Fruit fly (Drosophila melanogaster) whole organism, embryonic: ENCODE measurements around the gene CG43630.

Experiments used
- Atf-2 ChIP-seq: fragments of 200-800 bp; sonication (Bioruptor generic); optimal IDR thresholded peaks from 2 replicates; lab custom pipeline; 2016; ENCODE audit warnings: missing biosample characterization, missing genetic modification characterization
- Atf6 ChIP-seq: fragments of 200-800 bp; sonication (Bioruptor generic); IDR thresholded peaks from 2 replicates; pipeline ENCODE4 v1.3.6; 2022; ENCODE audit warnings: missing biosample characterization, missing genetic modification characterization
- CG10209 ChIP-seq: fragments of 200-800 bp; sonication (Bioruptor generic); optimal IDR thresholded peaks from 3 replicates; lab custom pipeline; 2017; ENCODE audit warnings: missing biosample characterization, mild to moderate bottlenecking, missing genetic modification characterization, missing genetic modification reagents
- CG13424 ChIP-seq: fragments of 200-800 bp; sonication (Bioruptor generic); optimal IDR thresholded peaks from 2 replicates; lab custom pipeline; 2019; ENCODE audit warnings: missing biosample characterization, mild to moderate bottlenecking, missing genetic modification characterization, moderate library complexity
- CG13624 ChIP-seq: fragments of 200-800 bp; sonication (Bioruptor generic); optimal IDR thresholded peaks from 2 replicates; lab custom pipeline; 2016; ENCODE audit warnings: missing biosample characterization, missing genetic modification characterization
- CG13775 ChIP-seq: fragments of 200-800 bp; sonication (Bioruptor generic); optimal IDR thresholded peaks from 3 replicates; lab custom pipeline; 2017; ENCODE audit warnings: missing biosample characterization, mild to moderate bottlenecking, missing genetic modification characterization
- CG14667 ChIP-seq: fragments of 200-800 bp; sonication (Bioruptor generic); IDR thresholded peaks from 2 replicates; pipeline ENCODE4 v1.3.6; 2022; ENCODE audit warnings: missing biosample characterization, missing genetic modification characterization
- CG14710 ChIP-seq: fragments of 200-800 bp; sonication (Bioruptor generic); optimal IDR thresholded peaks from 3 replicates; lab custom pipeline; 2019; ENCODE audit warnings: missing biosample characterization, mild to moderate bottlenecking, missing genetic modification characterization, moderate library complexity
- CG15011 ChIP-seq: fragments of 200-800 bp; sonication (Bioruptor generic); optimal IDR thresholded peaks from 3 replicates; lab custom pipeline; 2018; ENCODE audit warnings: missing biosample characterization, mild to moderate bottlenecking, missing genetic modification characterization
- CG15269 ChIP-seq: fragments of 200-800 bp; sonication (Bioruptor generic); optimal IDR thresholded peaks from 2 replicates; lab custom pipeline; 2018; ENCODE audit warnings: missing biosample characterization, mild to moderate bottlenecking, missing genetic modification characterization, moderate library complexity
- CG15514 ChIP-seq: fragments of 200-800 bp; sonication (Bioruptor generic); optimal IDR thresholded peaks from 3 replicates; lab custom pipeline; 2017; ENCODE audit warnings: missing biosample characterization, missing genetic modification characterization, mild to moderate bottlenecking, moderate library complexity, missing genetic modification reagents
- CG2120 ChIP-seq: fragments of 200-800 bp; sonication (Bioruptor generic); optimal IDR thresholded peaks from 3 replicates; lab custom pipeline; 2016; ENCODE audit warnings: missing biosample characterization, missing genetic modification characterization
- CG2199 ChIP-seq: fragments of 200-800 bp; sonication (Bioruptor generic); IDR thresholded peaks from 3 replicates; pipeline ENCODE4 v1.3.6; 2022; ENCODE audit warnings: missing biosample characterization, missing genetic modification characterization
- CG2678 ChIP-seq: fragments of 200-800 bp; sonication (Bioruptor generic); optimal IDR thresholded peaks from 3 replicates; lab custom pipeline; 2019; ENCODE audit warnings: missing biosample characterization, mild to moderate bottlenecking, missing genetic modification characterization, moderate library complexity
- CG3281 ChIP-seq: fragments of 200-800 bp; sonication (Bioruptor generic); optimal IDR thresholded peaks from 3 replicates; lab custom pipeline; 2017; ENCODE audit warnings: missing biosample characterization, mild to moderate bottlenecking, missing genetic modification characterization
- CG6683 ChIP-seq: fragments of 200-800 bp; sonication (Bioruptor generic); optimal IDR thresholded peaks from 2 replicates; lab custom pipeline; 2017; ENCODE audit warnings: missing biosample characterization, mild to moderate bottlenecking, missing genetic modification characterization, missing genetic modification reagents
- CG6813 ChIP-seq: fragments of 200-800 bp; sonication (Bioruptor generic); optimal IDR thresholded peaks from 2 replicates; lab custom pipeline; 2017; ENCODE audit warnings: missing biosample characterization, missing genetic modification characterization, mild to moderate bottlenecking, moderate library complexity, missing genetic modification reagents
- CG8290 ChIP-seq, 3 experiments: fragments of 200-800 bp; sonication (Bioruptor generic); optimal IDR thresholded peaks; 2 replicates each; lab custom pipeline; 2016 to 2019; ENCODE audit warnings: missing biosample characterization in 3 of 3, missing genetic modification characterization in 3 of 3, mild to moderate bottlenecking in 2 of 3, moderate library complexity in 1 of 3
- CG8388 ChIP-seq: fragments of 200-800 bp; sonication (Bioruptor generic); optimal IDR thresholded peaks from 2 replicates; lab custom pipeline; 2019; ENCODE audit warnings: missing biosample characterization, mild to moderate bottlenecking, missing genetic modification characterization, moderate library complexity
- CG9817 ChIP-seq: fragments of 200-800 bp; sonication (Bioruptor generic); optimal IDR thresholded peaks from 2 replicates; lab custom pipeline; 2018; ENCODE audit warnings: missing biosample characterization, mild to moderate bottlenecking, missing genetic modification characterization, moderate library complexity
- CG9932 ChIP-seq: fragments of 200-800 bp; sonication (Bioruptor generic); IDR thresholded peaks from 2 replicates; pipeline ENCODE4 v1.3.6; 2022; ENCODE audit warnings: missing biosample characterization, missing genetic modification characterization
- D19B ChIP-seq: fragments of 200-800 bp; sonication (Bioruptor generic); optimal IDR thresholded peaks from 2 replicates; lab custom pipeline; 2017; ENCODE audit warnings: missing biosample characterization, mild to moderate bottlenecking, missing genetic modification characterization
- Dbx ChIP-seq: fragments of 200-800 bp; sonication (Bioruptor generic); IDR thresholded peaks from 3 replicates; pipeline ENCODE4 v1.3.6; 2022; ENCODE audit warnings: missing biosample characterization, missing genetic modification characterization
- HHEX ChIP-seq: fragments of 200-800 bp; sonication (Bioruptor generic); optimal IDR thresholded peaks from 3 replicates; lab custom pipeline; 2017; ENCODE audit warnings: missing biosample characterization, mild to moderate bottlenecking, missing genetic modification characterization, missing genetic modification reagents
- MBD-R2 ChIP-seq: fragments of 200-800 bp; sonication (Bioruptor generic); IDR thresholded peaks from 2 replicates; pipeline ENCODE4 v1.3.6; 2022; ENCODE audit warnings: missing biosample characterization, missing genetic modification characterization
- Mad ChIP-seq: fragments of 200-800 bp; sonication (Bioruptor generic); optimal IDR thresholded peaks from 2 replicates; lab custom pipeline; 2016; ENCODE audit warnings: missing biosample characterization, missing genetic modification characterization
- Nf-YC ChIP-seq: fragments of 200-800 bp; optimal IDR thresholded peaks from 3 replicates; lab custom pipeline; 2019; ENCODE audit warnings: missing biosample characterization, mild to moderate bottlenecking, missing genetic modification characterization, moderate library complexity
- Rfx ChIP-seq: fragments of 200-800 bp; sonication (Bioruptor generic); IDR thresholded peaks from 2 replicates; pipeline ENCODE4 v1.3.6; 2022; ENCODE audit warnings: missing biosample characterization, missing genetic modification characterization
- Spps ChIP-seq: fragments of 200-800 bp; sonication (Bioruptor generic); optimal IDR thresholded peaks from 2 replicates; lab custom pipeline; 2018; ENCODE audit warnings: missing biosample characterization, mild to moderate bottlenecking, missing genetic modification characterization
- ato ChIP-seq: fragments of 200-800 bp; sonication (Bioruptor generic); IDR thresholded peaks from 2 replicates; pipeline ENCODE4 v1.3.6; 2022; ENCODE audit warnings: missing biosample characterization, missing genetic modification characterization; ENCODE audit not compliant: partially characterized antibody
- caup ChIP-seq: fragments of 200-800 bp; sonication (Bioruptor generic); optimal IDR thresholded peaks from 3 replicates; lab custom pipeline; 2017; ENCODE audit warnings: missing biosample characterization, mild to moderate bottlenecking, missing genetic modification characterization, moderate library complexity; ENCODE audit not compliant: severe bottlenecking
- crc ChIP-seq: fragments of 200-800 bp; sonication (Bioruptor generic); optimal IDR thresholded peaks from 2 replicates; lab custom pipeline; 2016; ENCODE audit warnings: missing biosample characterization, missing genetic modification characterization
- dati ChIP-seq: fragments of 200-800 bp; sonication (Bioruptor generic); IDR thresholded peaks from 2 replicates; pipeline ENCODE4 v1.3.6; 2022; ENCODE audit warnings: missing biosample characterization, missing genetic modification characterization
- gcm2 ChIP-seq: fragments of 200-800 bp; sonication (Bioruptor generic); optimal IDR thresholded peaks from 2 replicates; lab custom pipeline; 2016; ENCODE audit warnings: missing biosample characterization, missing genetic modification characterization
- gro ChIP-seq: fragments of 200-800 bp; sonication (Bioruptor generic); optimal IDR thresholded peaks from 2 replicates; lab custom pipeline; 2016; ENCODE audit warnings: missing biosample characterization, missing genetic modification characterization
- gsb ChIP-seq: fragments of 200-800 bp; sonication (Bioruptor generic); IDR thresholded peaks from 2 replicates; pipeline ENCODE4 v1.3.6; 2022; ENCODE audit warnings: missing biosample characterization, missing genetic modification characterization
- hbn ChIP-seq: fragments of 200-800 bp; sonication (Bioruptor generic); IDR thresholded peaks from 2 replicates; pipeline ENCODE4 v1.3.6; 2022; ENCODE audit warnings: missing biosample characterization, missing genetic modification characterization; ENCODE audit not compliant: partially characterized antibody
- inv ChIP-seq: fragments of 200-800 bp; sonication (Bioruptor generic); IDR thresholded peaks from 2 replicates; pipeline ENCODE4 v1.3.6; 2022; ENCODE audit warnings: missing biosample characterization, missing genetic modification characterization; ENCODE audit not compliant: partially characterized antibody
- lab ChIP-seq: fragments of 200-800 bp; sonication (Bioruptor generic); optimal IDR thresholded peaks from 3 replicates; lab custom pipeline; 2017; ENCODE audit warnings: missing biosample characterization, missing genetic modification characterization, mild to moderate bottlenecking, moderate library complexity, missing genetic modification reagents
- lilli ChIP-seq: fragments of 200-800 bp; sonication (Bioruptor generic); optimal IDR thresholded peaks from 3 replicates; lab custom pipeline; 2016; ENCODE audit warnings: missing biosample characterization, missing genetic modification characterization
- pho ChIP-seq: fragments of 200-800 bp; sonication (Bioruptor generic); optimal IDR thresholded peaks from 2 replicates; lab custom pipeline; 2016; ENCODE audit warnings: missing biosample characterization, missing genetic modification characterization
- row ChIP-seq: fragments of 200-800 bp; sonication (Bioruptor generic); IDR thresholded peaks from 3 replicates; pipeline ENCODE4 v1.3.6; 2022; ENCODE audit warnings: missing biosample characterization, missing genetic modification characterization
- sd ChIP-seq: fragments of 200-800 bp; sonication (Bioruptor generic); optimal IDR thresholded peaks from 3 replicates; lab custom pipeline; 2018; ENCODE audit warnings: missing biosample characterization, mild to moderate bottlenecking, missing genetic modification characterization, moderate library complexity
- sens ChIP-seq: fragments of 200-800 bp; sonication (Bioruptor generic); peaks from one replicate; lab custom pipeline; 2016; ENCODE audit warnings: missing biosample characterization, missing genetic modification characterization

Gene CG43630

dm6 chr3R:12656946-12657566, 19.0 kb downstream of the CG43630 start (continued):
- peak; percentile 64 for TF ChIP-seq CG2120
- peak; percentile 42 for TF ChIP-seq CG6813 (GFP tag; lab: Kevin White, UChicago)
- TF ChIP-seq sens (GFP tag; lab: Kevin White, UChicago) = peak; percentile 76
- TF ChIP-seq CG8388 (GFP tag; lab: Kevin White, UChicago) = peak; percentile 55
- no peak for TF ChIP-seq Mad (GFP tag; lab: Kevin White, UChicago)
- TF ChIP-seq Atf6 (GFP tag; lab: Robert Waterston, UW) = peak; percentile 38
- TF ChIP-seq pho (GFP tag; lab: Kevin White, UChicago) = peak; percentile 13
- no peak for TF ChIP-seq CG8290 (GFP tag; optimal IDR thresholded peaks at IDR 0.05; lab: Kevin White, UChicago)
- peak in 1 of 2 experiments; percentile 60 for TF ChIP-seq CG8290 (tag; optimal IDR thresholded peaks at IDR 0.05; lab: Kevin White, UChicago)
- TF ChIP-seq lilli (GFP tag; lab: Kevin White, UChicago) = no peak
- no peak for TF ChIP-seq Atf-2
- peak; percentile 51 for TF ChIP-seq CG15514 (GFP tag; lab: Kevin White, UChicago)
- 0 out of 3 replicates have a peak, but pooled peaks have one; percentile 24 for TF ChIP-seq Dbx (GFP tag; lab: Robert Waterston, UW)
- peak; percentile 39 for TF ChIP-seq CG2678 (tag; lab: Kevin White, UChicago)
- TF ChIP-seq CG9817 (tag; lab: Kevin White, UChicago) = peak; percentile 24
- no peak for TF ChIP-seq CG6683
- no peak for TF ChIP-seq gsb (GFP tag; lab: Robert Waterston, UW)
- TF ChIP-seq dati (GFP tag; lab: Robert Waterston, UW) = no peak
- peak; percentile 71 for TF ChIP-seq CG9932 (GFP tag; lab: Robert Waterston, UW)
- TF ChIP-seq CG15269 (tag; lab: Kevin White, UChicago) = peak; percentile 27
- peak; percentile 14 for TF ChIP-seq CG13624
- no peak for TF ChIP-seq CG13775 (GFP tag; lab: Kevin White, UChicago)
- peak; percentile 37 for TF ChIP-seq HHEX (GFP tag; lab: Kevin White, UChicago)
- peak; percentile 0 for TF ChIP-seq gro (GFP tag; lab: Kevin White, UChicago)
- TF ChIP-seq Spps = no peak
- peak; percentile 70 for TF ChIP-seq lab (GFP tag; lab: Kevin White, UChicago)
- TF ChIP-seq CG13424 = peak; percentile 8
- no peak for TF ChIP-seq gcm2 (GFP tag; lab: Kevin White, UChicago)
- TF ChIP-seq D19B = peak; percentile 18
- TF ChIP-seq CG3281 = peak; percentile 71
- no peak for TF ChIP-seq CG14710 (tag; lab: Kevin White, UChicago)
- TF ChIP-seq CG15011 (GFP tag; lab: Kevin White, UChicago) = peak; percentile 7
- TF ChIP-seq Nf-YC (tag; lab: Kevin White, UChicago) = no peak
- TF ChIP-seq MBD-R2 (GFP tag; lab: Robert Waterston, UW) = 0 out of 2 replicates have a peak, but pooled peaks have one; percentile 7
- peak; percentile 10 for TF ChIP-seq CG10209 (GFP tag; lab: Kevin White, UChicago)
- no peak for TF ChIP-seq CG14667 (GFP tag; lab: Robert Waterston, UW)
- TF ChIP-seq crc = no peak
- no peak for TF ChIP-seq CG2199 (GFP tag; lab: Robert Waterston, UW)
- TF ChIP-seq inv (GFP tag; lab: Robert Waterston, UW) = no peak
- peak; percentile 62 for TF ChIP-seq caup
- peak; percentile 53 for TF ChIP-seq Rfx (GFP tag; lab: Robert Waterston, UW)
- peak; percentile 76 for TF ChIP-seq sd (tag; lab: Kevin White, UChicago)
- TF ChIP-seq hbn (GFP tag; lab: Robert Waterston, UW) = no peak
- TF ChIP-seq ato = no peak
- peak; percentile 54; the same call in 2 of the 3 replicates for TF ChIP-seq row (GFP tag; lab: Robert Waterston, UW)
